Fruit fly (Drosophila melanogaster): Measurements from ENCODE around the gene CG9175.

The CG9175 gene

dm6 chr2L:6088371-6089365, 10.1 kb downstream of the CG9175 start (continued):
- peak; percentile 64; the same call in 1 of the 2 replicates for TF ChIP-seq CG13287 (GFP tag; IDR thresholded peaks at IDR 0.05; ENCODE audit: partially characterized antibody)
- no peak for TF ChIP-seq CG8290 (GFP tag; optimal IDR thresholded peaks at IDR 0.05)
- TF ChIP-seq CG8290 (tag; optimal IDR thresholded peaks at IDR 0.05), result peak in 1 of 2 experiments; percentile 73
- no peak for TF ChIP-seq CG7357 (GFP tag; IDR thresholded peaks at IDR 0.05)
- peak in 1 of 2 experiments; percentile 13 for TF ChIP-seq Hr51 (GFP tag; optimal IDR thresholded peaks at IDR 0.05)
- peak; percentile 74 for TF ChIP-seq ci (GFP tag; IDR thresholded peaks at IDR 0.05)
- peak; percentile 14; the same call in 2 of the 3 replicates for TF ChIP-seq row (GFP tag; IDR thresholded peaks at IDR 0.05)
- no peak for TF ChIP-seq CG17802 (tag; optimal IDR thresholded peaks at IDR 0.05)
- TF ChIP-seq ara (GFP tag; IDR thresholded peaks at IDR 0.05), result peak; percentile 57
- TF ChIP-seq Gsc (GFP tag; IDR thresholded peaks at IDR 0.05), result no peak
- peak; percentile 25 for TF ChIP-seq CG9727 (GFP tag; optimal IDR thresholded peaks at IDR 0.05)
- peak in 1 of 2 experiments; percentile 13 for TF ChIP-seq bsh (GFP tag; optimal IDR thresholded peaks at IDR 0.05)
- TF ChIP-seq sr (GFP tag; IDR thresholded peaks at IDR 0.05), result peak; percentile 95
- TF ChIP-seq dati (GFP tag; IDR thresholded peaks at IDR 0.05), result no peak
- TF ChIP-seq CG1233 (GFP tag; optimal IDR thresholded peaks at IDR 0.05), result peak; percentile 8
- TF ChIP-seq chif (GFP tag; optimal IDR thresholded peaks at IDR 0.05), result peak in 1 of 2 experiments; percentile 10
- TF ChIP-seq CG3065 (GFP tag; optimal IDR thresholded peaks at IDR 0.05), result peak; percentile 46
- peak; percentile 90 for TF ChIP-seq Deaf1 (tag; optimal IDR thresholded peaks at IDR 0.05)
- peak; percentile 2 for TF ChIP-seq CG13296 (GFP tag; optimal IDR thresholded peaks at IDR 0.05)
- TF ChIP-seq HmgZ (tag; optimal IDR thresholded peaks at IDR 0.05), result peak; percentile 86
- TF ChIP-seq lilli (GFP tag; optimal IDR thresholded peaks at IDR 0.05), result peak; percentile 38
- TF ChIP-seq CG4328 (GFP tag; optimal IDR thresholded peaks at IDR 0.05), result peak; percentile 53
- no peak for TF ChIP-seq stc (GFP tag; IDR thresholded peaks at IDR 0.05)
- TF ChIP-seq nmo (GFP tag; optimal IDR thresholded peaks at IDR 0.05), result peak; percentile 12
- TF ChIP-seq CG2199 (GFP tag; IDR thresholded peaks at IDR 0.05), result peak; percentile 95; the same call in 2 of the 3 replicates
- TF ChIP-seq danr (GFP tag; IDR thresholded peaks at IDR 0.05), result no peak
- no peak for TF ChIP-seq Hmx (GFP tag; optimal IDR thresholded peaks at IDR 0.05)
- TF ChIP-seq H2.0 (GFP tag; IDR thresholded peaks at IDR 0.05), result no peak
- peak in 1 of 2 experiments; percentile 45 for TF ChIP-seq Eip74EF (GFP tag; optimal IDR thresholded peaks at IDR 0.05)
- peak; percentile 73 for TF ChIP-seq da (GFP tag; optimal IDR thresholded peaks at IDR 0.05)
- TF ChIP-seq CG13775 (GFP tag; optimal IDR thresholded peaks at IDR 0.05), result peak; percentile 18
- peak; percentile 79 for TF ChIP-seq sug (tag; optimal IDR thresholded peaks at IDR 0.05)
- peak; percentile 12 for TF ChIP-seq tap (tag; optimal IDR thresholded peaks at IDR 0.05)
- peak; percentile 91 for TF ChIP-seq z (GFP tag; IDR thresholded peaks at IDR 0.05)
- TF ChIP-seq ind (GFP tag; optimal IDR thresholded peaks at IDR 0.05), result no peak
- TF ChIP-seq her (GFP tag; optimal IDR thresholded peaks at IDR 0.05), result peak; percentile 43
- peak; percentile 35 for TF ChIP-seq caup (GFP tag; optimal IDR thresholded peaks at IDR 0.05; ENCODE audit: severe bottlenecking)
- TF ChIP-seq Dek (tag; optimal IDR thresholded peaks at IDR 0.05), result peak; percentile 5
- no peak for TF ChIP-seq slou (GFP tag; optimal IDR thresholded peaks at IDR 0.05)
- TF ChIP-seq CG13624 (GFP tag; optimal IDR thresholded peaks at IDR 0.05), result peak; percentile 23
- no peak for TF ChIP-seq cad (GFP tag; optimal IDR thresholded peaks at IDR 0.05)
- no peak for TF ChIP-seq Ets97D (GFP tag; optimal IDR thresholded peaks at IDR 0.05)
- TF ChIP-seq CG10431 (GFP tag; optimal IDR thresholded peaks at IDR 0.05), result peak; percentile 22
- TF ChIP-seq CG18011 (GFP tag; optimal IDR thresholded peaks at IDR 0.05), result no peak
- TF ChIP-seq jing (GFP tag; optimal IDR thresholded peaks at IDR 0.05), result no peak
- TF ChIP-seq lbe (GFP tag; optimal IDR thresholded peaks at IDR 0.05), result peak; percentile 3
- TF ChIP-seq CG34376 (GFP tag; optimal IDR thresholded peaks at IDR 0.05), result peak; percentile 58
- TF ChIP-seq NK7.1 (GFP tag; optimal IDR thresholded peaks at IDR 0.05), result no peak
